Worm (Caenorhabditis elegans): Measurements from ENCODE around the gene EEED8.4.

Gene EEED8.4

DNA sequence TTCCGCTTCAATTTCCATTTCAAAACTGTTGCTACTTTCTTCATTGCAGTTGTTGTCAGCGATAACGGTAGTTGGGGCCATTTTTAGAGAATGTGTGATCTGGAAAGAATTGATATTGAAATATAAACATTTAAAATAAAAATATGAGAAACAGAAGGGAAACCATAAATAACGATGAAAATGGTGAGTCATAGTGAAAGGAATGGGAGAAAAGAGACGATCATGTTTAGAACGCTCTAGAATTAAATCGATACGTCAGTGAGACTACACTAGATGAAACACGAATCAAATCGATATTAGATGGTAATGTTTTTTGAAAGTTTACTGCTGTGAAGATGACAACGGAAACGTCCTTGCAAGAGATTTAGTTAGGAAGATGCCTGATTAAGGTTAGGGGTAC, at the start of gene EEED8.4, which contains the start of gene EEED8.12:
EEED8.4 (plus strand) TSS at position 396 of the 400 bp plus-strand sequence.
EEED8.12 (minus strand) TSS at position 101 of the 400 bp plus-strand sequence.
- TF ChIP-seq ztf-23 (GFP tag; IDR thresholded peaks at IDR 0.05): no peak
- TF ChIP-seq ztf-29 (GFP tag; IDR thresholded peaks at IDR 0.05): no peak
- TF ChIP-seq med-1 (GFP tag; optimal IDR thresholded peaks at IDR 0.05; ENCODE audit: insufficient read depth): no peak
- no peak for TF ChIP-seq flt-1 (GFP tag; IDR thresholded peaks at IDR 0.05)
- no peak for TF ChIP-seq klf-2 (GFP tag; conservative IDR thresholded peaks at IDR 0.05)

DNA sequence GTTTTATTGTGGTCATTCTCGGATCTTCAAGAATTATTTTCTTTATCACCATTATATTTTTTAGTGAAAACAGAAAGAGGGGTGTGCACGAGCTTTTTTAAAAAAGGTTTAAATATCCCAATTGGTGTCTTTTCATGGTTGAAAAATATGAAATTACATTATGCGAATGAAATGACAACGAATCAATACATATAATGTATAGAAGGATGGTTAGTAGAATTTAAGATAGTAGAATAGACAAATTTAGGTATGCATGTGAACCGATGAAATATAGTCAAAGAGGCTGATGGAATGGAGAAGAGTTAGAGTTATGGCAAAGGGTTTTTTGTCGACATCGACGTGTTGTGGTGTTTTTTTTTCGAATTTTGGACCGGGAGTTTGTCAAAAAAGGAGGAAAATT, 44.6 kb upstream of the EEED8.4 start:
- no peak for TF ChIP-seq T22C8.4 (GFP tag; IDR thresholded peaks at IDR 0.05)
- no peak for TF ChIP-seq flt-1 (GFP tag; IDR thresholded peaks at IDR 0.05)
- no peak for TF ChIP-seq ztf-29 (GFP tag; IDR thresholded peaks at IDR 0.05)
- TF ChIP-seq klf-2 (GFP tag; conservative IDR thresholded peaks at IDR 0.05): no peak
- TF ChIP-seq cog-1 (tag; optimal IDR thresholded peaks at IDR 0.05): no peak
- no peak for TF ChIP-seq ztf-23 (GFP tag; IDR thresholded peaks at IDR 0.05)
- TF ChIP-seq tab-1 (GFP tag; IDR thresholded peaks at IDR 0.05): no peak
- TF ChIP-seq med-1 (GFP tag; optimal IDR thresholded peaks at IDR 0.05; ENCODE audit: insufficient read depth): no peak
- no peak for TF ChIP-seq ref-1 (GFP tag; conservative IDR thresholded peaks at IDR 0.05)

DNA sequence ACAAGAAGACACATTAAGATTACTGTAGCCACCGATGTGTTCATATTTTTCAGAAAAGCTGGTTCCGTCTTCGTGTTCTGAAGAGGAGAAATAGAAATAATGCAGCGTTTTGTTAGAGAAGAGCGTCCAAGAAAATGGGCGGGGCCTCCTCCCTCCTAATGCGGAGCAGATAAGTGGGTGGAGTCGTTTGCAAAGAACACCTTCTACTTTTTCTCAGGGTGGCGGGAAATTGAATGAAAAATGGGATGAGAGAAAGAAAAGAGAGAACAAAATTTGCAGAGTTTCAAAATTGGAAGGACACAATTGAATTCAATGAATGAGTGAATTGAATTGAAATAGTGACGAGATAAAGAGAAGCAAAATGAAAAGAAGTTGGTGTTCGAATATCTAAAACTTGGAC, 43.5 kb upstream of the EEED8.4 start, which contains the start of gene F09E5.16:
F09E5.16 (minus strand) TSS at position 101 of the 400 bp plus-strand sequence.
- TF ChIP-seq ztf-29 (GFP tag; IDR thresholded peaks at IDR 0.05): no peak
- TF ChIP-seq med-1 (GFP tag; optimal IDR thresholded peaks at IDR 0.05; ENCODE audit: insufficient read depth): no peak
- TF ChIP-seq ztf-23 (GFP tag; IDR thresholded peaks at IDR 0.05): no peak
- no peak for TF ChIP-seq cog-1 (tag; optimal IDR thresholded peaks at IDR 0.05)
- TF ChIP-seq klf-2 (GFP tag; conservative IDR thresholded peaks at IDR 0.05): no peak
- TF ChIP-seq flt-1 (GFP tag; IDR thresholded peaks at IDR 0.05): no peak
- TF ChIP-seq T22C8.4 (GFP tag; IDR thresholded peaks at IDR 0.05): no peak
- no peak for TF ChIP-seq tab-1 (GFP tag; IDR thresholded peaks at IDR 0.05)
- no peak for TF ChIP-seq ref-1 (GFP tag; conservative IDR thresholded peaks at IDR 0.05)

DNA sequence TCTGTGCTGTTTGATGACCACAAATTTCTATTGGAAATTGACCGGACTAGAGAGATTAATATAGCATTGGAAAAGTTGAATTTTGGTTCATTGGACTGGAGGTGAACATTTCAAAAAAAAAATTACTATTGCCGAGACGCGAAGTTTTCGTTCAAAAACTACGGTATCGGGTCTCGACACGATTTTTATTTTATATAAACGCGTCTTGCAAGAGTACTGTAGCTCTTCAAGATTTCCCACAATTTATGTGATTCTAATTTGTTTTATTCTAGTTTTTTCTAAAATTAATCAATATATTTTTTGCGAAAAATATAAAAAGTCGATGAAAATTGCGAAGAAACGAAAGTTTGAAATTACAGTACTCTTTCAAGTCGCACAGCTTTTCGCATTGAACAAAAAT, 38.5 kb upstream of the EEED8.4 start, which contains the start of gene F09E5.12:
F09E5.12 (minus strand) TSS at position 101 of the 400 bp plus-strand sequence.
- no peak for TF ChIP-seq ztf-23 (GFP tag; IDR thresholded peaks at IDR 0.05)
- no peak for TF ChIP-seq flt-1 (GFP tag; IDR thresholded peaks at IDR 0.05)
- no peak for TF ChIP-seq cog-1 (tag; optimal IDR thresholded peaks at IDR 0.05)
- TF ChIP-seq ref-1 (GFP tag; conservative IDR thresholded peaks at IDR 0.05): no peak

DNA sequence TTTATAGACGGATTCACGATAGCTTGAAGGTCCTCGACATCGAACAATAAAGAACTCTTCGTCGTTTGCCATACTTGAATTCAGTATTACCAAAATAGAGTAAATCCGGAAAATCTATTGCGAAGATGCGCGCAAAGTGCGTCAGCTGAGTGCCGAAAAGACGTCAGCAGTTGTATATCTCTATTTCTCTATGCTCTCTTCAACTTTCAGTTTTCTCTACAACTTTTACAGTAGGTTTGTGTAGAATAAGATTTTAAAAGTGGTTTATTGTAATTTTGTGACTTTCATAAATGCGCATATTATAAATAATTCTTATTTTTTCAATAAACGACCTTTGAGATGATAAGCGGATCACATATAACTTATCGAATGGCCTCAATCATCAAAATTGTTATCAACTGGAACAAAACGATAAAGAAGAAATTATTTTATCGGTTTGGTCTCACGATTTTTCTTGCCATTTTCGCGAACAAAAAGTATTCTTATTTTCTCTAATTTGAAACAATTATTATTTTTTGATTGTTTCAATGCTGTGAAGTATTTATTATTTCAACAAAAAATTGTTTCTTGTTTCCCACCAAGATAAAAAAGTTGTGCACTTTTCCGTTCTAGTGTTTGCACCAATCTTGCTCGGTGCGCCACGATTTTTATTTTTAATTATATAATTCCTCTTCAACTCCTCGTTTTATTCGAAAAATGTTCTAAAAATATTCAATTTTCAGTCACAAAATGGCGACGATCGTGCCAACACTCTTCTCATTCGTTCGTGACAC, 35.7 kb upstream of the EEED8.4 start, which contains the start of the genes agt-2 and F09E5.3:
agt-2 (minus strand) TSS at position 553 of the 773 bp plus-strand sequence.
F09E5.3 (plus strand) TSS at position 723 of the 773 bp plus-strand sequence.
- TF ChIP-seq ztf-23 (GFP tag; IDR thresholded peaks at IDR 0.05): peak; percentile 62; the same call in 1 of the 2 replicates
- TF ChIP-seq ztf-29 (GFP tag; IDR thresholded peaks at IDR 0.05): 0 out of 2 replicates have a peak, but pooled peaks have one; percentile 27
- TF ChIP-seq cog-1 (tag; optimal IDR thresholded peaks at IDR 0.05): peak; percentile 47
- TF ChIP-seq flt-1 (GFP tag; IDR thresholded peaks at IDR 0.05): peak; percentile 71
- no peak for TF ChIP-seq klf-2 (GFP tag; conservative IDR thresholded peaks at IDR 0.05)
- no peak for TF ChIP-seq ref-1 (GFP tag; conservative IDR thresholded peaks at IDR 0.05)

DNA sequence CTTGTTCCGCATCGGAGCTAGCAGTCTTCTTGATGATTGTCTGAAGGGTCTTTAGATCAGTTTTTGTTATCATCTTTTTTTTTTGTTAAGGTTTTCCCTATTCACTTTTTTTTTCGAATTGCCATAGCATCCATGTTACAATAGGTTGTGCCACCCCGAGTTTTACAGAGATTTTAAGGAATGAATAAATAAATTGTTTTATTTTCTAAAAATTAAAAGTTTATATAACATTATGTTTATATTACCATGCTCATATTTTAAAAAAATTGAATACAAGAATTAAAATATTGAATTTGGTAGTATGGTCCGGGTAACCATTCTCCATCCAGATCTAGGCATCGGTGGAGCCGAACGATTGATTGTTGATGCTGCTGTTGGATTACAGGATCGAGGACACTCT, 34.2 kb upstream of the EEED8.4 start, which contains the start of gene algn-2:
algn-2 (plus strand) TSS at position 301 of the 400 bp plus-strand sequence.
- TF ChIP-seq cog-1 (tag; optimal IDR thresholded peaks at IDR 0.05): no peak
- TF ChIP-seq T22C8.4 (GFP tag; IDR thresholded peaks at IDR 0.05): no peak
- no peak for TF ChIP-seq med-1 (GFP tag; optimal IDR thresholded peaks at IDR 0.05; ENCODE audit: insufficient read depth)

DNA sequence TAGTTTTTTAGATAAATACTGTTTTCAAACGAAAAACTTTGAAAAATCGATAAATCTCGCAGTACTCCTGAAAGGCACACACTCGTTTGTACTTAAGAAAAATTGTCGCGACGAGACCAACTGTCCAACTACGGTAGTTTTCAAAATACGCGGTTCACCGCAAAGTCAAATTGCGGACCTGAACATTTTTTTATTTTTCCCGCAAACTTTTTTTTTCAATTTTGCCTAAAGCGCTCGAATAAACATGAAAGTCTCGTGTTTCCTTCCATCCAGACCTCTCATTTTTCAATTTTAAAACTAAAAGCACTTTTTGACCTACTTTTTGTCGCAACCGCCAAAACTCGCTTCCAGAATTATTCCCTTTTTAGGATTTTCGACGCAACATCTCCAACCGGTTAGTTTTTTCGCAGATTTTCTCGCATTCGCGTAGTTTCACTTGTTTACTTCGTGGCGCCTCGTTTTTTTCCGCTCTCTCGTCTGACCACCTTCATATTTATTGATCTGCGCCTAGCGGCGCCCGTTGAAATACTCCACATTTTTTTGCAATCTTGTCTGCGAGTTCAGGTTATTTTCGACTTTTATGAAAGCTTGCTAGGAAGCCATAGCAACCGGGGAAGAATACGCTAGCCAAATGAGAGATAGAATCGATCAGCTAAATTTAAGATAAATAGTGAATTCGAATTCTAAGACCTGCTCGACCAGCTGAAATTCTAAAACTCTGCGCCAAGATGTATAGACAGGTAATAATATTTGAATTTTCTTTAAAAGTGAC, 31.5 kb upstream of the EEED8.4 start, which contains the start of gene prdx-2:
prdx-2 (plus strand) TSS at position 729 of the 772 bp plus-strand sequence.
- TF ChIP-seq klf-2 (GFP tag; conservative IDR thresholded peaks at IDR 0.05) (no peak), ref-1 (GFP tag; conservative IDR thresholded peaks at IDR 0.05) (no peak), T22C8.4 (GFP tag; IDR thresholded peaks at IDR 0.05) (no peak), med-1 (GFP tag; optimal IDR thresholded peaks at IDR 0.05; ENCODE audit: insufficient read depth) (no peak), flt-1 (GFP tag; IDR thresholded peaks at IDR 0.05) (no peak), ztf-29 (GFP tag; IDR thresholded peaks at IDR 0.05) (no peak), tab-1 (GFP tag; IDR thresholded peaks at IDR 0.05) (no peak), ztf-23 (GFP tag; IDR thresholded peaks at IDR 0.05) (no peak), cog-1 (tag; optimal IDR thresholded peaks at IDR 0.05) (no peak)

DNA sequence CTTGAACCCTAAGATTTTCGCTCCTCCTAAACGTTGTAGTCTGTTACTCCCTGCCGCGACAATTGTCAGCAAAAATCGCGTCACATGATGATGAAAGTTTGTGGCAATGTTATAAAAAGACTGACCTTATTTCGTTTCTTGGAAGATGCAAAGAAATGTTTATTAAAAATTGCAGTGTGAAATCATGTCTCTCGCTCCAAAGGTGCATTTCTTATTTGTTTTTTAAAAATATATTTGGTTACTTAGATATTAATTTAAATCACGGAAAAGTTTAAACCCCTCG, 30.9 kb upstream of the EEED8.4 start:
- TF ChIP-seq med-1 (GFP tag; optimal IDR thresholded peaks at IDR 0.05; ENCODE audit: insufficient read depth) (no peak), klf-2 (GFP tag; conservative IDR thresholded peaks at IDR 0.05) (no peak), flt-1 (GFP tag; IDR thresholded peaks at IDR 0.05) (no peak), T22C8.4 (GFP tag; IDR thresholded peaks at IDR 0.05) (no peak), ref-1 (GFP tag; conservative IDR thresholded peaks at IDR 0.05) (no peak), tab-1 (GFP tag; IDR thresholded peaks at IDR 0.05) (no peak), ztf-23 (GFP tag; IDR thresholded peaks at IDR 0.05) (no peak), ztf-29 (GFP tag; IDR thresholded peaks at IDR 0.05) (no peak), cog-1 (tag; optimal IDR thresholded peaks at IDR 0.05) (no peak)

DNA sequence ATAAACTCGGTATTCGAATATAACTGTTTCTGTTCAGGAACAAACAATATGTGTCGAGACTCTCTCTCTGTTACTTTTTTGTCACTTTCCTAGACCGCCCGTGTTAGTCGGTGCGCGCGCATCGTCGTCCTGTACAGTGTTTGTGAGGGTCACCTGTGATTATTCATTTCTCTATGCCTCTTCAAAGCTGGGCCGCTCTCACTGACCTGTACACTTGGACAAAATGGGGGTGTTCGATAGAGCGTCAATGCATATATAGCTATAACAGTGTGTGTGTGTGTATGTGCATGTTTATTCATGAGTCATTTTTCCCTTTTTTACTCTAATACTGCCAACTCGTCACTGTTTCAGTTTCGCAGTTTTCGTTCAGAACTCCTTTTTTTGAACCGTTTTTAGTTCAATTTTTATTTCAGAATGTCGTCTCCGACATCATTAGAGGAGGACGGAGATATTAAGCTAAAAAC, 29.5 kb upstream of the EEED8.4 start, which contains the start of gene pkc-3:
pkc-3 (plus strand) TSS at position 414 of the 464 bp plus-strand sequence.
- TF ChIP-seq ztf-29 (GFP tag; IDR thresholded peaks at IDR 0.05) (no peak), flt-1 (GFP tag; IDR thresholded peaks at IDR 0.05) (peak; percentile 64; the same call in 1 of the 2 replicates), klf-2 (GFP tag; conservative IDR thresholded peaks at IDR 0.05) (no peak), ztf-23 (GFP tag; IDR thresholded peaks at IDR 0.05) (no peak), T22C8.4 (GFP tag; IDR thresholded peaks at IDR 0.05) (no peak), cog-1 (tag; optimal IDR thresholded peaks at IDR 0.05) (no peak)

Measured in whole organism, midembryonic.